Fruit fly (Drosophila melanogaster) whole organism, wandering third instar larva: ENCODE results near the gene CG13082.
A peak's percentile ranks its signal among the peaks of the same experiment; 100 is the strongest.

Source experiments
- CG9705 ChIP-seq: fragments of 200-800 bp; sonication (Bioruptor generic); optimal IDR thresholded peaks from 2 replicates; lab custom pipeline; 2018; ENCODE audit warnings: missing biosample characterization, mild to moderate bottlenecking, missing genetic modification characterization
- Dif ChIP-seq: fragments of 200-275, 200-300 bp; sonication (Bioruptor generic); optimal IDR thresholded peaks from 2 replicates; lab custom pipeline; 2018; ENCODE audit warnings: missing biosample characterization, missing genetic modification characterization; ENCODE audit not compliant: partially characterized antibody
- HLH106 ChIP-seq: fragments of 200-800 bp; optimal IDR thresholded peaks from 3 replicates; lab custom pipeline; 2019; ENCODE audit warnings: missing biosample characterization, mild to moderate bottlenecking, missing genetic modification characterization, moderate library complexity
- Hnf4 ChIP-seq: fragments of 200-800 bp; sonication (Bioruptor generic); optimal IDR thresholded peaks from 2 replicates; lab custom pipeline; 2016; ENCODE audit warnings: missing biosample characterization, mild to moderate bottlenecking, missing genetic modification characterization
- Hr78 ChIP-seq: fragments of >200 bp; optimal IDR thresholded peaks from 2 replicates; lab custom pipeline; 2017; ENCODE audit warnings: missing biosample characterization, missing genetic modification characterization
- Hr83 ChIP-seq: fragments of 200-300 bp; sonication (Bioruptor generic); optimal IDR thresholded peaks from 2 replicates; lab custom pipeline; 2016; ENCODE audit warnings: missing biosample characterization, mild to moderate bottlenecking, missing genetic modification characterization, moderate library complexity; ENCODE audit not compliant: poor library complexity, severe bottlenecking
- Jra ChIP-seq: sonication (Bioruptor generic); optimal IDR thresholded peaks from 2 replicates; lab custom pipeline; 2016; ENCODE audit warnings: missing biosample characterization, missing genetic modification characterization
- N ChIP-seq: fragments of >200 bp; optimal IDR thresholded peaks from 2 replicates; lab custom pipeline; 2018; ENCODE audit warnings: missing biosample characterization, missing external identifiers, missing genetic modification characterization
- OdsH ChIP-seq: fragments of 200-800 bp; sonication (Bioruptor generic); optimal IDR thresholded peaks from 2 replicates; lab custom pipeline; 2016; ENCODE audit warnings: missing biosample characterization, mild to moderate bottlenecking, missing genetic modification characterization
- Rel ChIP-seq, 2 experiments: fragments of 200-800 bp; sonication (Bioruptor generic) in 1 of 2; optimal IDR thresholded peaks; 2 replicates in 1 of 2; 3 replicates in 1 of 2; lab custom pipeline; 2016 to 2019; ENCODE audit warnings: mild to moderate bottlenecking in 2 of 2, missing biosample characterization in 2 of 2, missing genetic modification characterization in 2 of 2, moderate library complexity in 1 of 2
- Sp1 ChIP-seq: fragments of 200-800 bp; sonication (Bioruptor generic); optimal IDR thresholded peaks from 3 replicates; lab custom pipeline; 2019; ENCODE audit warnings: missing biosample characterization, mild to moderate bottlenecking, missing genetic modification characterization, moderate library complexity
- Vsx2 ChIP-seq: fragments of 200-300, 225-300 bp; sonication (Bioruptor generic); optimal IDR thresholded peaks from 2 replicates; lab custom pipeline; 2018; ENCODE audit warnings: missing biosample characterization, missing genetic modification characterization; ENCODE audit not compliant: partially characterized antibody
- br ChIP-seq: fragments of 200-800 bp; sonication (Bioruptor generic); optimal IDR thresholded peaks from 2 replicates; lab custom pipeline; 2016; ENCODE audit warnings: missing biosample characterization, missing genetic modification characterization
- brk ChIP-seq: fragments of 200-800 bp; sonication (Bioruptor generic); optimal IDR thresholded peaks from 2 replicates; lab custom pipeline; 2016; ENCODE audit warnings: missing biosample characterization, mild to moderate bottlenecking, missing genetic modification characterization
- dl ChIP-seq, 2 experiments: fragments of 175-275, 200-275 bp in 1 of 2; fragments of 200-275 bp in 1 of 2; sonication (Bioruptor generic); optimal IDR thresholded peaks; lab custom pipeline; 2018; ENCODE audit warnings: mild to moderate bottlenecking in 2 of 2, missing biosample characterization in 2 of 2, missing genetic modification characterization in 2 of 2, moderate library complexity in 2 of 2; ENCODE audit not compliant: partially characterized antibody in 2 of 2, insufficient read depth in 1 of 2
- dsf ChIP-seq: sonication (Bioruptor generic); optimal IDR thresholded peaks from 2 replicates; lab custom pipeline; 2016; ENCODE audit warnings: missing biosample characterization, missing genetic modification characterization, borderline replicate concordance
- ey ChIP-seq: fragments of 200-800 bp; sonication (Bioruptor generic); optimal IDR thresholded peaks from 2 replicates; lab custom pipeline; 2016; ENCODE audit warnings: missing biosample characterization, missing genetic modification characterization
- foxo ChIP-seq, 2 experiments: fragments of 200-800 bp; sonication (Bioruptor generic); optimal IDR thresholded peaks; 2 replicates in 1 of 2; 3 replicates in 1 of 2; lab custom pipeline; 2016 to 2017; ENCODE audit warnings: missing biosample characterization in 2 of 2, missing genetic modification characterization in 2 of 2
- fru ChIP-seq: fragments of 200-800 bp; sonication (Bioruptor generic); optimal IDR thresholded peaks from 3 replicates; lab custom pipeline; 2016; ENCODE audit warnings: missing biosample characterization, mild to moderate bottlenecking, missing genetic modification characterization
- h ChIP-seq: fragments of 200-800 bp; sonication (Bioruptor generic); optimal IDR thresholded peaks from 3 replicates; lab custom pipeline; 2016; ENCODE audit warnings: missing biosample characterization, mild to moderate bottlenecking, missing genetic modification characterization
- psq ChIP-seq: fragments of 200-800 bp; sonication (Bioruptor generic); optimal IDR thresholded peaks from 3 replicates; lab custom pipeline; 2017; ENCODE audit warnings: missing biosample characterization, mild to moderate bottlenecking, missing genetic modification characterization, moderate library complexity
- rgr ChIP-seq: fragments of 200-800 bp; sonication (Bioruptor generic); optimal IDR thresholded peaks from 3 replicates; lab custom pipeline; 2016; ENCODE audit warnings: missing biosample characterization, mild to moderate bottlenecking, missing genetic modification characterization
- sage ChIP-seq: fragments of 200-800 bp; sonication (Bioruptor generic); optimal IDR thresholded peaks from 2 replicates; lab custom pipeline; 2016; ENCODE audit warnings: missing biosample characterization, mild to moderate bottlenecking, missing genetic modification characterization
- sv ChIP-seq: fragments of 200-800 bp; sonication (Bioruptor generic); optimal IDR thresholded peaks from 3 replicates; lab custom pipeline; 2016; ENCODE audit warnings: missing biosample characterization, missing genetic modification characterization
- tai ChIP-seq: sonication (Bioruptor generic); optimal IDR thresholded peaks from 2 replicates; lab custom pipeline; 2016; ENCODE audit warnings: missing biosample characterization, missing genetic modification characterization
- usp ChIP-seq: fragments of >200 bp; optimal IDR thresholded peaks from 2 replicates; lab custom pipeline; 2017; ENCODE audit warnings: missing biosample characterization, missing genetic modification characterization
- woc ChIP-seq: sonication (Bioruptor generic); optimal IDR thresholded peaks from 2 replicates; lab custom pipeline; 2016; ENCODE audit warnings: missing biosample characterization, mild to moderate bottlenecking, missing genetic modification characterization

The CG13082 gene

dm6 chr2L:19567305-19567898 is 29.2 kb downstream of the CG13082 start:
- TF ChIP-seq woc (GFP tag; lab: Kevin White, UChicago) (no peak), Jra (GFP tag; lab: Kevin White, UChicago) (no peak), tai (GFP tag; lab: Kevin White, UChicago) (no peak), Rel (GFP tag; optimal IDR thresholded peaks at IDR 0.05; lab: Kevin White, UChicago) (no peak), Rel (tag; optimal IDR thresholded peaks at IDR 0.05; lab: Kevin White, UChicago) (peak; percentile 86)

- TF ChIP-seq N (GFP tag; lab: Kevin White, UChicago) (no peak), h (peak; percentile 64), Sp1 (GFP tag; lab: Kevin White, UChicago) (peak; percentile 15), br (GFP tag; lab: Kevin White, UChicago) (peak; percentile 46), Dif (GFP tag; lab: Kevin White, UChicago) (no peak), woc (GFP tag; lab: Kevin White, UChicago) (peak; percentile 51), ey (GFP tag; lab: Kevin White, UChicago) (peak; percentile 57), rgr (GFP tag; lab: Kevin White, UChicago) (peak; percentile 57), Hnf4 (GFP tag; lab: Kevin White, UChicago) (peak; percentile 1), brk (peak; percentile 41), sage (GFP tag; lab: Kevin White, UChicago) (no peak), sv (GFP tag; lab: Kevin White, UChicago) (no peak), foxo (GFP tag; optimal IDR thresholded peaks at IDR 0.05; lab: Kevin White, UChicago) (peak in 1 of 2 experiments; percentile 62), fru (GFP tag; lab: Kevin White, UChicago) (peak; percentile 55), CG9705 (GFP tag; lab: Kevin White, UChicago) (no peak), OdsH (GFP tag; lab: Kevin White, UChicago) (peak; percentile 39), HLH106 (tag; lab: Kevin White, UChicago) (peak; percentile 37), Rel (GFP tag; optimal IDR thresholded peaks at IDR 0.05; lab: Kevin White, UChicago) (no peak), Rel (tag; optimal IDR thresholded peaks at IDR 0.05; lab: Kevin White, UChicago) (peak; percentile 4), dl (GFP tag; optimal IDR thresholded peaks at IDR 0.05; lab: Kevin White, UChicago; ENCODE audit: insufficient read depth in 1 of 2, partially characterized antibody in 2 of 2) (peak in 1 of 2 experiments; percentile 1), psq (GFP tag; lab: Kevin White, UChicago) (no peak)
These were observed 32.6 kb downstream of the CG13082 start for dm6 chr2L:19570806-19571254.

DNA sequence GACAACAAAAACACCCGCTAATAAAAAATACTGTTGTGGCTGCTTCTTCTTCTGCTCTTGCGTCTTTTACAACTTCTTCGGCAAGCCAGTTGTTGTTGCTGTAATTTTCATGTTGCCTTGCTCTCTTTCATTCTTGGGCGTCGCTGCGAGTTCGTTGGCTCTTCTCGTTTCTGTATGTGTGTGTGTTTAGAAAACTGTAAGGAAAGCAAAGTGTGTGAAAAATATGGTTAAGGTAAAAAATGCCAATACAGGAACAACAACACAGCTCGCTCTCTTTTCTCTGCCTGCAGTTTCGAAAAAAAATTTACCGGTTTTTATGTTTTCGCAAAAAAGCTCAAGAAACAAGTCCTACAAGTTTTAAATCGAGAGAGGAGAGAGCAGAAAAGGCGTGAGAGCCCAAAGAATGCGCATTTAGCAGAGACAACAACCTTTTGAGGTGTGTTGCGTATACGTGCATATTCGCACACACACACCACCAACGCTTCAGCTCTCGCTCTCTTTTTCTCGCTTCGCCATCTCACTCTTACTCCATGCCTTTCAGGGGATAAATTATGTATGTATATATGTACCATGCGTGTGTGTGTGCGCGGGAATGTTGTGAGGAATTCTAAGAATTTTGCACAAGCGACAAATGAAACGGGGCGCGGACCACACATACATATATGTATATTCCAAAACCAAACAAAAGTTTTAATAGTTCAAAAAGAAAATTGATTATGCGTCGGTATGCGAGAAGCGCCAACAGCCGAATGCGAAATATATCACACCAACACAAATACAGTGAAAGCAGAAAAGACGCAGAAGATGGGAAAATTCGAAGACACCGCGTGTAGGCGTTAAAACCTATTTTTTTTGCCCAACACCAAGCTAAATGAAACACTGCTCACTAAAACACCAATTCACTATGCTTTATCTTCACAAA is 33.6 kb downstream of the CG13082 start:
- TF ChIP-seq Hr83 (GFP tag; lab: Kevin White, UChicago) (peak; percentile 70), tai (GFP tag; lab: Kevin White, UChicago) (peak; percentile 46), Dif (GFP tag; lab: Kevin White, UChicago) (peak; percentile 84), usp (no peak), h (peak; percentile 5), fru (GFP tag; lab: Kevin White, UChicago) (peak; percentile 22), N (GFP tag; lab: Kevin White, UChicago) (peak; percentile 94), Hr78 (GFP tag; lab: Kevin White, UChicago) (no peak), dsf (no peak), Vsx2 (GFP tag; lab: Kevin White, UChicago) (peak; percentile 22), dl (GFP tag; optimal IDR thresholded peaks at IDR 0.05; lab: Kevin White, UChicago; ENCODE audit: insufficient read depth in 1 of 2, partially characterized antibody in 2 of 2) (peak; percentile 70 to 77), brk (peak; percentile 86), psq (GFP tag; lab: Kevin White, UChicago) (peak; percentile 91), Rel (GFP tag; optimal IDR thresholded peaks at IDR 0.05; lab: Kevin White, UChicago) (no peak), Rel (tag; optimal IDR thresholded peaks at IDR 0.05; lab: Kevin White, UChicago) (no peak)
